Fruit fly (Drosophila melanogaster): ENCODE results near the gene Prosbeta5R2.

dm6 chr2L:18007635-18008034 is 17.4 kb downstream of the Prosbeta5R2 start, which contains the start of the genes CG42634 and CG42635:
- TF ChIP-seq Mio (GFP tag; optimal IDR thresholded peaks at IDR 0.05): no peak
- TF ChIP-seq brk (GFP tag; optimal IDR thresholded peaks at IDR 0.05): no peak
- no peak for TF ChIP-seq OdsH (GFP tag; optimal IDR thresholded peaks at IDR 0.05)
- no peak for TF ChIP-seq psq (GFP tag; optimal IDR thresholded peaks at IDR 0.05)
- TF ChIP-seq Sp1 (GFP tag; optimal IDR thresholded peaks at IDR 0.05): no peak
- TF ChIP-seq sage (GFP tag; optimal IDR thresholded peaks at IDR 0.05): no peak
- no peak for TF ChIP-seq pan (optimal IDR thresholded peaks at IDR 0.05)
- no peak for TF ChIP-seq GATAd (GFP tag; optimal IDR thresholded peaks at IDR 0.05)
- TF ChIP-seq HLH106 (tag; optimal IDR thresholded peaks at IDR 0.05): no peak
- no peak for TF ChIP-seq jim (GFP tag; optimal IDR thresholded peaks at IDR 0.05)
